Worm (Caenorhabditis elegans) whole organism, L4 larva: ENCODE measurements around the gene F42A6.5.
A peak's percentile ranks its signal among the peaks of the same experiment; 100 is the strongest.

Experiments used
- F26F4.8 ChIP-seq: fragments of 200-800 bp; sonication (Bioruptor generic); conservative IDR thresholded peaks from 2 replicates; pipeline ENCODE4 v1.3.6; 2022; ENCODE audit warnings: missing genetic modification characterization, missing compliant biosample characterization
- F49E8.2 ChIP-seq: sonication (generic microtip); optimal IDR thresholded peaks from 2 replicates; lab custom pipeline; 2016; ENCODE audit warnings: missing compliant biosample characterization, mild to moderate bottlenecking, missing genetic modification characterization, borderline replicate concordance
- Y105C5A.15 ChIP-seq: fragments of 200-800 bp; sonication (Bioruptor generic); IDR thresholded peaks from 2 replicates; pipeline ENCODE4 v1.3.6; 2022; ENCODE audit warnings: missing genetic modification characterization, missing compliant biosample characterization
- Y48G9A.11 ChIP-seq: fragments of 200-800 bp; sonication (Bioruptor generic); IDR thresholded peaks from 2 replicates; pipeline ENCODE4 v1.3.6; 2022; ENCODE audit warnings: missing genetic modification reagents, missing genetic modification characterization, missing compliant biosample characterization
- Y75B8A.6 ChIP-seq: fragments of 200-800 bp; sonication (Bioruptor generic); IDR thresholded peaks from 2 replicates; pipeline ENCODE4 v1.3.6; 2022; ENCODE audit warnings: missing genetic modification reagents, missing genetic modification characterization, missing compliant biosample characterization
- ZK546.5 ChIP-seq, 2 experiments: sonication (generic microtip); optimal IDR thresholded peaks; 2 replicates each; lab custom pipeline; 2017; ENCODE audit warnings: missing biosample characterization in 2 of 2, missing genetic modification characterization in 2 of 2
- aha-1 ChIP-seq: fragments of 150-350 bp; peaks from one replicate; lab custom pipeline; 2014; ENCODE audit warnings: missing biosample characterization, missing genetic modification characterization
- aly-2 ChIP-seq: sonication (generic microtip); optimal IDR thresholded peaks from 2 replicates; lab custom pipeline; 2018; ENCODE audit warnings: missing biosample characterization, missing genetic modification characterization
- ceh-20 ChIP-seq: fragments of 200-800 bp; sonication (Bioruptor generic); IDR thresholded peaks from 2 replicates; pipeline ENCODE4 v1.3.6; 2022; ENCODE audit warnings: missing genetic modification reagents, missing genetic modification characterization, missing compliant biosample characterization
- ceh-32 ChIP-seq: sonication (generic microtip); optimal IDR thresholded peaks from 2 replicates; lab custom pipeline; 2016; ENCODE audit warnings: mild to moderate bottlenecking, missing genetic modification characterization, missing compliant biosample characterization; ENCODE audit not compliant: poor library complexity
- ceh-44 ChIP-seq: fragments of 200-800 bp; sonication (Bioruptor generic); IDR thresholded peaks from 2 replicates; pipeline ENCODE4 v1.3.6; 2022; ENCODE audit warnings: missing genetic modification reagents, missing genetic modification characterization, missing compliant biosample characterization
- ceh-62 ChIP-seq: sonication (generic microtip); optimal IDR thresholded peaks from 2 replicates; lab custom pipeline; 2017; ENCODE audit warnings: missing biosample characterization, missing genetic modification characterization
- ces-1 ChIP-seq: fragments of 150-350 bp; sonication (generic microtip); optimal IDR thresholded peaks from 4 replicates; lab custom pipeline; 2014; ENCODE audit warnings: missing biosample characterization, missing genetic modification reagents, missing genetic modification characterization
- cey-2 ChIP-seq: sonication (generic microtip); optimal IDR thresholded peaks from 3 replicates; lab custom pipeline; 2017; ENCODE audit warnings: missing genetic modification characterization, mild to moderate bottlenecking, missing compliant biosample characterization, antibody characterized with exemption, borderline replicate concordance; ENCODE audit not compliant: insufficient read depth
- ctbp-1 ChIP-seq: fragments of 200-800 bp; sonication (Bioruptor generic); IDR thresholded peaks from 2 replicates; pipeline ENCODE4 v1.3.6; 2022; ENCODE audit warnings: missing genetic modification reagents, missing genetic modification characterization, missing compliant biosample characterization
- daf-19 ChIP-seq: fragments of 200-800 bp; sonication (Bioruptor generic); conservative IDR thresholded peaks from 2 replicates; pipeline ENCODE4 v1.3.6; 2022; ENCODE audit warnings: missing genetic modification characterization, missing compliant biosample characterization
- daf-8 ChIP-seq: fragments of 200-800 bp; sonication (Bioruptor generic); IDR thresholded peaks from 2 replicates; pipeline ENCODE4 v1.3.6; 2022; ENCODE audit warnings: missing genetic modification characterization, missing compliant biosample characterization
- dve-1 ChIP-seq: sonication (generic microtip); optimal IDR thresholded peaks from 2 replicates; lab custom pipeline; 2017; ENCODE audit warnings: antibody characterized with exemption, mild to moderate bottlenecking, missing genetic modification characterization, missing compliant biosample characterization; ENCODE audit not compliant: insufficient read depth
- egl-27 ChIP-seq: sonication (generic microtip); optimal IDR thresholded peaks from 3 replicates; lab custom pipeline; 2017; ENCODE audit warnings: missing biosample characterization, missing genetic modification reagents, missing genetic modification characterization
- hlh-30 ChIP-seq: sonication (generic microtip); optimal IDR thresholded peaks from 2 replicates; lab custom pipeline; 2017; ENCODE audit warnings: antibody characterized with exemption, mild to moderate bottlenecking, missing genetic modification characterization, missing compliant biosample characterization; ENCODE audit not compliant: insufficient read depth
- lim-7 ChIP-seq: fragments of 200-800 bp; sonication (Bioruptor generic); IDR thresholded peaks from 2 replicates; pipeline ENCODE4 v1.3.6; 2022; ENCODE audit warnings: missing genetic modification characterization, missing compliant biosample characterization
- lin-13 ChIP-seq: fragments of 150-350 bp; optimal IDR thresholded peaks from 2 replicates; lab custom pipeline; 2014; ENCODE audit warnings: missing biosample characterization, missing genetic modification reagents, missing genetic modification characterization
- lin-15B ChIP-seq: fragments of 150-350 bp; sonication (generic microtip); optimal IDR thresholded peaks from 3 replicates; lab custom pipeline; 2014; ENCODE audit warnings: missing biosample characterization, missing genetic modification characterization
- lin-39 ChIP-seq: fragments of 150-350 bp; optimal IDR thresholded peaks from 2 replicates; lab custom pipeline; 2014; ENCODE audit warnings: missing biosample characterization, missing genetic modification reagents, missing genetic modification characterization
- lsy-2 ChIP-seq, 2 experiments: fragments of 150-350 bp in 1 of 2; sonication (generic microtip) in 1 of 2; optimal IDR thresholded peaks; 2 replicates each; lab custom pipeline; 2014 to 2017; ENCODE audit warnings: missing biosample characterization in 2 of 2, missing genetic modification characterization in 2 of 2
- madf-5 ChIP-seq, 2 experiments: fragments of 200-800 bp; sonication (Bioruptor generic); IDR thresholded peaks; 2 replicates each; pipeline ENCODE4 v1.3.6; 2022; ENCODE audit warnings: missing compliant biosample characterization in 2 of 2, missing genetic modification characterization in 2 of 2
- nhr-10 ChIP-seq: fragments of 150-350 bp; optimal IDR thresholded peaks from 2 replicates; lab custom pipeline; 2014; ENCODE audit warnings: missing biosample characterization, missing genetic modification characterization
- nhr-11 ChIP-seq: fragments of 150-350 bp; optimal IDR thresholded peaks from 2 replicates; lab custom pipeline; 2014; ENCODE audit warnings: missing biosample characterization, missing genetic modification characterization
- nhr-111 ChIP-seq: fragments of 200-800 bp; sonication (Bioruptor generic); optimal IDR thresholded peaks from 2 replicates; lab custom pipeline; 2018; ENCODE audit warnings: mild to moderate bottlenecking, missing genetic modification characterization, missing compliant biosample characterization
- nhr-237 ChIP-seq: sonication (generic microtip); optimal IDR thresholded peaks from 2 replicates; lab custom pipeline; 2017; ENCODE audit warnings: missing biosample characterization, missing genetic modification characterization
- nhr-28 ChIP-seq: fragments of 150-350 bp; optimal IDR thresholded peaks from 2 replicates; lab custom pipeline; 2014; ENCODE audit warnings: missing biosample characterization, missing genetic modification characterization
- nhr-41 ChIP-seq: fragments of 200-800 bp; sonication (Bioruptor generic); IDR thresholded peaks from 2 replicates; pipeline ENCODE4 v1.3.6; 2022; ENCODE audit warnings: missing genetic modification reagents, missing genetic modification characterization, missing compliant biosample characterization
- nhr-42 ChIP-seq: fragments of 200-800 bp; sonication (Bioruptor generic); IDR thresholded peaks from 2 replicates; pipeline ENCODE4 v1.3.6; 2022; ENCODE audit warnings: missing genetic modification characterization, missing compliant biosample characterization
- nhr-48 ChIP-seq: sonication (generic microtip); optimal IDR thresholded peaks from 2 replicates; lab custom pipeline; 2016; ENCODE audit warnings: mild to moderate bottlenecking, missing genetic modification characterization, missing compliant biosample characterization
- nhr-77 ChIP-seq: fragments of 150-350 bp; optimal IDR thresholded peaks from 2 replicates; lab custom pipeline; 2014; ENCODE audit warnings: missing biosample characterization, missing genetic modification characterization
- pha-4 ChIP-seq, 2 experiments: fragments of 150-350 bp in 1 of 2; fragments of 200-800 bp in 1 of 2; sonication (Bioruptor generic) in 1 of 2; IDR thresholded peaks in 1 of 2; optimal IDR thresholded peaks in 1 of 2; 2 replicates each; pipeline versions ENCODE4 v1.3.6 to Lab custom; 2014 to 2022; ENCODE audit warnings: missing genetic modification characterization in 2 of 2, missing genetic modification reagents in 2 of 2, missing biosample characterization in 1 of 2, missing compliant biosample characterization in 1 of 2
- php-3 ChIP-seq: fragments of 200-800 bp; sonication (Bioruptor generic); IDR thresholded peaks from 2 replicates; pipeline ENCODE4 v1.3.6; 2022; ENCODE audit warnings: missing genetic modification reagents, missing genetic modification characterization, missing compliant biosample characterization
- pqm-1 ChIP-seq: sonication (generic microtip); optimal IDR thresholded peaks from 2 replicates; lab custom pipeline; 2017; ENCODE audit warnings: missing biosample characterization, missing genetic modification characterization
- rbr-2 ChIP-seq: sonication (generic microtip); optimal IDR thresholded peaks from 2 replicates; lab custom pipeline; 2016; ENCODE audit warnings: missing genotype, missing genetic modification characterization, missing compliant biosample characterization
- skn-1 ChIP-seq: fragments of 150-350 bp; optimal IDR thresholded peaks from 2 replicates; lab custom pipeline; 2014; ENCODE audit warnings: missing biosample characterization, missing genetic modification characterization
- snpc-4 ChIP-seq: fragments of 150-350 bp; optimal IDR thresholded peaks from 2 replicates; lab custom pipeline; 2014; ENCODE audit warnings: missing biosample characterization, missing genetic modification characterization
- unc-62 ChIP-seq, 3 experiments: fragments of 150-350 bp in 1 of 3; sonication (generic microtip); optimal IDR thresholded peaks in 2 of 3; peaks in 1 of 3; 1 replicate in 1 of 3; 2 replicates in 2 of 3; lab custom pipeline; 2014 to 2017; ENCODE audit warnings: missing biosample characterization in 3 of 3, missing genetic modification characterization in 3 of 3, missing genetic modification reagents in 3 of 3, missing genotype in 1 of 3
- zip-2 ChIP-seq: fragments of 150-350 bp; optimal IDR thresholded peaks from 2 replicates; lab custom pipeline; 2014; ENCODE audit warnings: missing biosample characterization, missing genetic modification characterization
- ztf-7 ChIP-seq: fragments of 150-350 bp; optimal IDR thresholded peaks from 2 replicates; lab custom pipeline; 2014; ENCODE audit warnings: missing biosample characterization, missing genetic modification characterization

F42A6.5 gene

ce11 chrIV:3296578-3297549 lies 34.8 kb downstream of the F42A6.5 start (continued):
- no peak for TF ChIP-seq dve-1
- TF ChIP-seq ceh-20 = no peak
- TF ChIP-seq daf-8 (GFP tag; lab: Robert Waterston, UW) = no peak
- no peak for TF ChIP-seq F26F4.8 (GFP tag; lab: Robert Waterston, UW)
- TF ChIP-seq nhr-48 (tag; lab: Kevin White, UChicago) = no peak
- TF ChIP-seq nhr-11 (tag; lab: Kevin White, UChicago) = no peak
- peak; percentile 86 for TF ChIP-seq aha-1
- no peak for TF ChIP-seq lim-7
- TF ChIP-seq pqm-1 (tag; lab: Kevin White, UChicago) = no peak
- TF ChIP-seq madf-5 (GFP tag; IDR thresholded peaks at IDR 0.05; lab: Robert Waterston, UW) = 0 out of 4 replicates have a peak, but pooled peaks of 1 of the 2 experiments have one; percentile 12
- TF ChIP-seq egl-27 (tag; lab: Kevin White, UChicago) = no peak
- peak; percentile 27; the same call in 1 of the 2 replicates for TF ChIP-seq pha-4 (GFP tag; IDR thresholded peaks at IDR 0.05; lab: Robert Waterston, UW)
- TF ChIP-seq pha-4 (tag; optimal IDR thresholded peaks at IDR 0.05; lab: Kevin White, UChicago) = no peak
- TF ChIP-seq lin-15B (tag; lab: Kevin White, UChicago) = no peak
- TF ChIP-seq ctbp-1 = 0 out of 2 replicates have a peak, but pooled peaks have one; percentile 8
- TF ChIP-seq lin-39 (tag; lab: Kevin White, UChicago) = no peak
- no peak for TF ChIP-seq lsy-2 (tag; optimal IDR thresholded peaks at IDR 0.05; lab: Kevin White, UChicago)
- peak; percentile 62 for TF ChIP-seq F49E8.2 (tag; lab: Kevin White, UChicago)
- peak in 1 of 2 experiments; percentile 27 for TF ChIP-seq unc-62 (GFP tag; optimal IDR thresholded peaks at IDR 0.05 in 1 of 2; lab: Kevin White, UChicago)
- TF ChIP-seq unc-62 (tag; optimal IDR thresholded peaks at IDR 0.05; lab: Kevin White, UChicago) = no peak
- TF ChIP-seq nhr-111 (GFP tag; lab: Kevin White, UChicago) = no peak

DNA sequence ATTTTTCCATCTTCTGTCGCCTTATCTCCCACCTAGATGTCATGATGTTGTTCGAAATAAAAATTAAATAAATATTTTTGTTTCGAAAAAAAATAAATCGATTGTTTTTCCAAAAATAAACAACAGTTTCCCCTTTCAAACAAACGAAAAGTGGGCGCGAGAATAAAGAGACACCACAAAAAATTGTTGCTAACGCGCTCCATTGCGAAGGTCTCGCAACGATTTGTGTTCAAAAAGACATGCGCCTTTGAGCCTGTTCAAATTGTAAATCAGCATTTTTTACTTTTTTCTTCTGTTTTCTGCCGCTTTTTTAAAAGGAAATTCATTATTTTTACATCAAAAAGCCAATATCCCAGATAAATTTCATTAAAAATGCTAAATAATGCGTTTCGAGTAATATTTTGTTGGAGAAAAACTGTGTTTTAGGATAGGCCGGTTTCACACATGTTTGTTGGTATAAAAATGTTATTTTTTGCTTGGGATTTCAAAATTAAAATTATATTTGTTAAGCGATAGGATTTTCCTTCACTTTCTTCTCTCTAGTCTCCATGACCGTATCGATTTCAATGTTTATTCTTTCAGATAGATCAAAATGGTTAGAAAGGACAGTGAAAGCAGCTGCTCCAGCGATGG lies 37.0 kb downstream of the F42A6.5 start, which contains the start of gene W08E12.7:
W08E12.7 (plus strand) TSS at position 583 of the 633 bp plus-strand sequence.
- TF ChIP-seq aly-2 (tag; lab: Kevin White, UChicago) (no peak), nhr-77 (tag; lab: Kevin White, UChicago) (peak; percentile 98), nhr-28 (tag; lab: Kevin White, UChicago) (peak; percentile 96), Y105C5A.15 (GFP tag; lab: Robert Waterston, UW) (no peak), nhr-111 (GFP tag; lab: Kevin White, UChicago) (no peak), daf-8 (GFP tag; lab: Robert Waterston, UW) (no peak), pqm-1 (tag; lab: Kevin White, UChicago) (peak; percentile 82), nhr-10 (tag; lab: Kevin White, UChicago) (no peak), zip-2 (peak; percentile 39), skn-1 (no peak), ces-1 (GFP tag; lab: Kevin White, UChicago) (no peak), ztf-7 (peak; percentile 50), snpc-4 (tag; lab: Kevin White, UChicago) (peak; percentile 9), hlh-30 (peak; percentile 97), Y48G9A.11 (GFP tag; lab: Robert Waterston, UW) (peak; percentile 61; the same call in 1 of the 2 replicates), daf-19 (GFP tag; lab: Robert Waterston, UW) (no peak), ceh-62 (no peak), nhr-41 (GFP tag; lab: Robert Waterston, UW) (no peak), F26F4.8 (GFP tag; lab: Robert Waterston, UW) (no peak), egl-27 (tag; lab: Kevin White, UChicago) (no peak), ceh-32 (tag; lab: Kevin White, UChicago) (no peak), Y75B8A.6 (GFP tag; lab: Robert Waterston, UW) (no peak), ZK546.5 (tag; optimal IDR thresholded peaks at IDR 0.05; lab: Kevin White, UChicago) (peak in 1 of 2 experiments; percentile 53), php-3 (0 out of 2 replicates have a peak, but pooled peaks have one; percentile 20), nhr-237 (tag; lab: Kevin White, UChicago) (peak; percentile 14), lim-7 (no peak), dve-1 (peak; percentile 99), unc-62 (GFP tag; optimal IDR thresholded peaks at IDR 0.05 in 1 of 2; lab: Kevin White, UChicago) (peak in 1 of 2 experiments; percentile 71), unc-62 (tag; optimal IDR thresholded peaks at IDR 0.05; lab: Kevin White, UChicago) (no peak), ceh-44 (GFP tag; lab: Robert Waterston, UW) (peak; percentile 91), rbr-2 (peak; percentile 91), nhr-42 (GFP tag; lab: Robert Waterston, UW) (peak; percentile 86; the same call in 1 of the 2 replicates), lin-13 (GFP tag; lab: Kevin White, UChicago) (peak; percentile 97), cey-2 (no peak)
